Fruit fly (Drosophila melanogaster): ENCODE results near the gene fuss.

fuss gene

DNA sequence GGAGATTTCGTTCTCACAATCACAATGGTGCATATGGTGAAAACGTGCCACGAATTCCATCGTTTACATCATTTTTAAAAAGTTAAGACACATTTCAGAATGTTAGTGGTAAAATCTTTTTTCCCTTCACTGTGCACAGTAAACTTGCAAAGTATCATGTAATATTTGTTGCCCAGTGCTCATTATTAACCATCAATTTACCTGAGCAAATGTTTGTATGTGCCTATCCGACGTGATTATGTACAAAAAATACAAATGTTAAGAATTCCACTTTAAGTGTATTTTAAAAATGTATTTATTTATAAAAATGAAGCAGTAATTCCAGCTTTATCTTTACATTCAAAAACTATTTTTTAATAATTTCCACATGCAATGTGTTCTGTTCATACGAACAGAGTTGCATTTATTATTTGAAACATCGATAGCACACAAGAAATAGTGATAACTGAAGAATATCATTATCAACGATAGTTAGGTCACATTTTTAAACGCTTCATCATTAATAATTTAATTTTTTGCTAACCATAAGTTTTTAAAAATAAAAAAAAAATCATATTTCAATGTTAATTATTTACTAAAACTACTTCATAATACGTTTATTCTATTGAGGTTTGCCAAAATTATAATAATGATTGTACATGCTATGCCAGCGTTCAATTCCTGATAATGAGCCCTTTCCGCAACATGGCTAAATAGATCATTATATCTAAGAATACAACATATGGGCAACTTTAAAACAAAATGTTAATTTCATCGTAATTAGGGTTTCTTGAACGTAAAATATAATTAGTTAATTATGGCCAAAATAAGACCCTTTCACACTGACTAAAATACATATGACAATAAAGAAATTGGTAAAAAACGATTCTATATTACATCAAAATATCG, 47.7 kb downstream of the fuss start, which contains the start of gene eIF4G1:
Gene eIF4G1, minus strand, starts transcription at position 405 of the 888 bp plus-strand sequence.
- no peak for TF ChIP-seq Hr4 (GFP tag; optimal IDR thresholded peaks at IDR 0.05)
- TF ChIP-seq CG3919 (GFP tag; optimal IDR thresholded peaks at IDR 0.05): no peak
- TF ChIP-seq svp (GFP tag): no peak
- no peak for TF ChIP-seq CG31627 (GFP tag; optimal IDR thresholded peaks at IDR 0.05)
- TF ChIP-seq lz (GFP tag; optimal IDR thresholded peaks at IDR 0.05): peak; percentile 8
- TF ChIP-seq ss (GFP tag; optimal IDR thresholded peaks at IDR 0.05): no peak
- TF ChIP-seq Eip78C (GFP tag): peak; percentile 67
- peak in 1 of 2 experiments; percentile 6 for TF ChIP-seq salr (GFP tag; optimal IDR thresholded peaks at IDR 0.05)

DNA sequence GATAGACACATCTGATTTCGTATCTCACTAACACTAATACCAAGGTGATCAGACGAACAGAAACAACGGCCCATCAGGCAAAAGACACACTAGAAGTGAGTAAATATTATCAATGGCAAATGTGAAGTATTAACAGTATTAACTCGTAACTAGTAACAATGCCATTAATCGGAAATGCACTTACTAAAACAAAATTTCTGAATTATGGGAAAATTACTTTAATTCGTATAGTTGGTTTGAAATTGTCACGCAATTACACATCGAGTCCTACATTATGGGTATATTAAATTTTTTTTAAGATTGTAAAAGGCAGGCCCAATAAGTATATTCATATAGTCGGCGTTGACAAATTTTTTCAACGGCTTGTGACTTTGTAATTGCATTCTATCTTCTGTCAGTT, 55.7 kb downstream of the fuss start:
- TF ChIP-seq fd59A (GFP tag; optimal IDR thresholded peaks at IDR 0.05): no peak
- peak; percentile 0 for TF ChIP-seq OdsH (GFP tag; optimal IDR thresholded peaks at IDR 0.05)
- peak; percentile 6 for TF ChIP-seq esn (GFP tag; optimal IDR thresholded peaks at IDR 0.05)
- no peak for TF ChIP-seq fd85E (GFP tag; optimal IDR thresholded peaks at IDR 0.05)
- no peak for TF ChIP-seq salr (GFP tag; optimal IDR thresholded peaks at IDR 0.05)
